Worm (Caenorhabditis elegans) whole organism, L1 larva: Measurements from ENCODE around the gene Y43F8B.23.

ENCODE experiments used
- C34B4.2 ChIP-seq: sonication (generic microtip); optimal IDR thresholded peaks from 2 replicates; lab custom pipeline; 2017; ENCODE audit warnings: mild to moderate bottlenecking, missing genetic modification characterization, missing compliant biosample characterization
- aha-1 ChIP-seq: fragments of 150-350 bp; optimal IDR thresholded peaks from 2 replicates; lab custom pipeline; 2014; ENCODE audit warnings: missing biosample characterization, missing genetic modification characterization
- alr-1 ChIP-seq: fragments of 200-800 bp; sonication (Bioruptor generic); optimal IDR thresholded peaks from 2 replicates; lab custom pipeline; 2018; ENCODE audit warnings: borderline replicate concordance, mild to moderate bottlenecking, missing genetic modification characterization, missing compliant biosample characterization
- aly-2 ChIP-seq: fragments of 150-350 bp; optimal IDR thresholded peaks from 2 replicates; lab custom pipeline; 2014; ENCODE audit warnings: missing biosample characterization, missing genetic modification characterization
- ama-1 ChIP-seq: fragments of 150-350 bp; optimal IDR thresholded peaks from 2 replicates; lab custom pipeline; 2014
- ceh-63 ChIP-seq: fragments of 200-800 bp; sonication (Bioruptor generic); optimal IDR thresholded peaks from 2 replicates; lab custom pipeline; 2018; ENCODE audit warnings: mild to moderate bottlenecking, missing genetic modification characterization, missing compliant biosample characterization
- ceh-8 ChIP-seq: fragments of 200-800 bp; sonication (Bioruptor generic); optimal IDR thresholded peaks from 2 replicates; lab custom pipeline; 2018; ENCODE audit warnings: mild to moderate bottlenecking, missing genetic modification characterization, moderate library complexity, missing compliant biosample characterization
- ceh-90 ChIP-seq: sonication (generic microtip); optimal IDR thresholded peaks from 2 replicates; lab custom pipeline; 2016; ENCODE audit warnings: missing genetic modification characterization, missing compliant biosample characterization
- dpl-1 ChIP-seq, 3 experiments: fragments of 150-350 bp in 2 of 3; sonication (generic microtip) in 1 of 3; optimal IDR thresholded peaks; 2 replicates each; lab custom pipeline; 2014 to 2017; ENCODE audit warnings: missing biosample characterization in 3 of 3, missing genetic modification characterization in 3 of 3, missing genetic modification reagents in 3 of 3
- efl-1 ChIP-seq, 4 experiments: fragments of 150-350 bp; optimal IDR thresholded peaks in 3 of 4; peaks in 1 of 4; 1 replicate in 1 of 4; 2 replicates in 3 of 4; lab custom pipeline; 2014; ENCODE audit warnings: missing biosample characterization in 2 of 4, missing genetic modification characterization in 2 of 4, missing genetic modification reagents in 2 of 4
- efl-3 ChIP-seq: fragments of 200-800 bp; sonication (Bioruptor generic); optimal IDR thresholded peaks from 2 replicates; lab custom pipeline; 2018; ENCODE audit warnings: mild to moderate bottlenecking, missing genetic modification characterization, missing compliant biosample characterization
- elt-2 ChIP-seq: sonication (generic microtip); optimal IDR thresholded peaks from 2 replicates; lab custom pipeline; 2016; ENCODE audit warnings: missing genetic modification characterization, mild to moderate bottlenecking, inconsistent platforms, missing compliant biosample characterization, missing genetic modification reagents
- ets-5 ChIP-seq: fragments of 200-800 bp; sonication (Bioruptor generic); IDR thresholded peaks from 2 replicates; pipeline ENCODE4 v1.3.6; 2022; ENCODE audit warnings: missing genetic modification characterization, missing compliant biosample characterization
- fkh-10 ChIP-seq: sonication (generic microtip); optimal IDR thresholded peaks from 2 replicates; lab custom pipeline; 2017; ENCODE audit warnings: missing biosample characterization, missing genetic modification reagents, missing genetic modification characterization
- fkh-8 ChIP-seq: sonication (generic microtip); optimal IDR thresholded peaks from 2 replicates; lab custom pipeline; 2016; ENCODE audit warnings: mild to moderate bottlenecking, missing genetic modification characterization, missing compliant biosample characterization
- fos-1 ChIP-seq: fragments of 150-350 bp; optimal IDR thresholded peaks from 2 replicates; lab custom pipeline; 2014; ENCODE audit warnings: missing biosample characterization, missing genetic modification characterization
- hlh-4 ChIP-seq: sonication (generic microtip); optimal IDR thresholded peaks from 2 replicates; lab custom pipeline; 2016; ENCODE audit warnings: mild to moderate bottlenecking, missing genetic modification characterization, missing compliant biosample characterization
- irx-1 ChIP-seq: sonication (generic microtip); optimal IDR thresholded peaks from 2 replicates; lab custom pipeline; 2016; ENCODE audit warnings: missing genetic modification characterization, missing compliant biosample characterization
- lin-13 ChIP-seq: fragments of 150-350 bp; optimal IDR thresholded peaks from 2 replicates; lab custom pipeline; 2014; ENCODE audit warnings: missing biosample characterization, missing genetic modification reagents, missing genetic modification characterization
- lin-35 ChIP-seq, 2 experiments: fragments of 150-350 bp; optimal IDR thresholded peaks; 2 replicates each; lab custom pipeline; 2014; ENCODE audit warnings: missing biosample characterization in 2 of 2, missing genetic modification characterization in 2 of 2, missing genetic modification reagents in 2 of 2
- lsy-2 ChIP-seq, 2 experiments: fragments of 150-350 bp; optimal IDR thresholded peaks; 2 replicates each; lab custom pipeline; 2014; ENCODE audit warnings: missing biosample characterization in 2 of 2, missing genetic modification characterization in 2 of 2
- mdl-1 ChIP-seq, 2 experiments: fragments of 150-350 bp; optimal IDR thresholded peaks; 2 replicates each; lab custom pipeline; 2014 to 2017; ENCODE audit warnings: missing biosample characterization in 2 of 2, missing genetic modification characterization in 2 of 2, inconsistent platforms in 1 of 2
- mef-2 ChIP-seq: fragments of 150-350 bp; optimal IDR thresholded peaks from 2 replicates; lab custom pipeline; 2014; ENCODE audit warnings: missing biosample characterization, missing genetic modification characterization
- nhr-12 ChIP-seq: sonication (generic microtip); optimal IDR thresholded peaks from 2 replicates; lab custom pipeline; 2017; ENCODE audit warnings: missing biosample characterization, missing genetic modification characterization
- nhr-76 ChIP-seq: sonication (generic microtip); optimal IDR thresholded peaks from 2 replicates; lab custom pipeline; 2017; ENCODE audit warnings: missing biosample characterization, missing genetic modification characterization
- nhr-77 ChIP-seq: fragments of 150-350 bp; optimal IDR thresholded peaks from 2 replicates; lab custom pipeline; 2014; ENCODE audit warnings: missing biosample characterization, missing genetic modification characterization
- nhr-84 ChIP-seq: sonication (generic microtip); optimal IDR thresholded peaks from 2 replicates; lab custom pipeline; 2017; ENCODE audit warnings: missing biosample characterization, missing genetic modification characterization
- nhr-85 ChIP-seq: sonication (generic microtip); peaks from one replicate; lab custom pipeline; 2016; ENCODE audit warnings: missing genetic modification characterization, inconsistent platforms, missing compliant biosample characterization
- pqm-1 ChIP-seq: sonication (generic microtip); optimal IDR thresholded peaks from 3 replicates; lab custom pipeline; 2017; ENCODE audit warnings: missing biosample characterization, missing genetic modification characterization
- rnt-1 ChIP-seq: sonication (generic microtip); optimal IDR thresholded peaks from 2 replicates; lab custom pipeline; 2016; ENCODE audit warnings: mild to moderate bottlenecking, missing genetic modification characterization, moderate library complexity, missing compliant biosample characterization
- skn-1 ChIP-seq: fragments of 150-350 bp; optimal IDR thresholded peaks from 2 replicates; lab custom pipeline; 2014; ENCODE audit warnings: missing biosample characterization, missing genetic modification characterization
- snu-23 ChIP-seq: sonication (generic microtip); optimal IDR thresholded peaks from 2 replicates; lab custom pipeline; 2016; ENCODE audit warnings: missing genetic modification characterization, missing compliant biosample characterization
- sptf-1 ChIP-seq: fragments of 150-350 bp; optimal IDR thresholded peaks from 2 replicates; lab custom pipeline; 2014; ENCODE audit warnings: missing biosample characterization, missing genetic modification characterization
- sup-37 ChIP-seq: fragments of 200-800 bp; sonication (Bioruptor generic); optimal IDR thresholded peaks from 2 replicates; lab custom pipeline; 2018; ENCODE audit warnings: mild to moderate bottlenecking, missing genetic modification characterization, missing compliant biosample characterization
- tbx-2 ChIP-seq: sonication (generic microtip); optimal IDR thresholded peaks from 2 replicates; lab custom pipeline; 2016; ENCODE audit warnings: missing genetic modification characterization, missing compliant biosample characterization
- unc-30 ChIP-seq: sonication (generic microtip); optimal IDR thresholded peaks from 2 replicates; lab custom pipeline; 2017; ENCODE audit warnings: missing biosample characterization, missing genetic modification characterization
- vab-15 ChIP-seq: sonication (generic microtip); optimal IDR thresholded peaks from 2 replicates; lab custom pipeline; 2017; ENCODE audit warnings: missing genotype, mild to moderate bottlenecking, missing genetic modification characterization, missing compliant biosample characterization
- zip-4 ChIP-seq: fragments of 200-800 bp; sonication (Bioruptor generic); optimal IDR thresholded peaks from 2 replicates; lab custom pipeline; 2018; ENCODE audit warnings: mild to moderate bottlenecking, missing genetic modification characterization, moderate library complexity, missing compliant biosample characterization

Y43F8B.23 gene

ce11 chrV:19462020-19462419 lies 5.4 kb downstream of the Y43F8B.23 start, which contains the start of gene Y43F8B.15:
TSS of gene Y43F8B.15 (minus strand) at chrV:19462120.
- TF ChIP-seq ceh-8 (GFP tag; lab: Kevin White, UChicago) = no peak
- TF ChIP-seq ceh-63 (GFP tag; lab: Kevin White, UChicago) = no peak
- no peak for TF ChIP-seq pqm-1 (tag; lab: Kevin White, UChicago)
- no peak for TF ChIP-seq C34B4.2 (tag; lab: Kevin White, UChicago)
- no peak for TF ChIP-seq nhr-77 (tag; lab: Kevin White, UChicago)
- no peak for TF ChIP-seq nhr-84 (tag; lab: Kevin White, UChicago)
- no peak for TF ChIP-seq zip-4 (GFP tag; lab: Kevin White, UChicago)
- TF ChIP-seq nhr-85 (tag; lab: Kevin White, UChicago) = no peak
- no peak for TF ChIP-seq aha-1 (tag; lab: Kevin White, UChicago)
- TF ChIP-seq sup-37 (GFP tag; lab: Kevin White, UChicago) = no peak
- TF ChIP-seq skn-1 (tag; lab: Kevin White, UChicago) = no peak
- no peak for TF ChIP-seq lsy-2 (tag; optimal IDR thresholded peaks at IDR 0.05; lab: Kevin White, UChicago)
- TF ChIP-seq fos-1 (tag; lab: Kevin White, UChicago) = no peak
- TF ChIP-seq efl-3 = no peak
- TF ChIP-seq sptf-1 = no peak
- no peak for TF ChIP-seq efl-1 (optimal IDR thresholded peaks at IDR 0.05; lab: Kevin White, UChicago)
- TF ChIP-seq efl-1 (GFP tag; optimal IDR thresholded peaks at IDR 0.05 in 1 of 2; lab: Kevin White, UChicago) = no peak

- no peak for TF ChIP-seq aha-1 (tag; lab: Kevin White, UChicago)
- TF ChIP-seq efl-1 (optimal IDR thresholded peaks at IDR 0.05; lab: Kevin White, UChicago) = no peak
- TF ChIP-seq efl-1 (GFP tag; optimal IDR thresholded peaks at IDR 0.05 in 1 of 2; lab: Kevin White, UChicago) = peak in 1 of 2 experiments; percentile 52
- TF ChIP-seq ceh-8 (GFP tag; lab: Kevin White, UChicago) = no peak
Measured at ce11 chrV:19457120-19457519, 10.3 kb downstream of the Y43F8B.23 start, which contains the start of gene Y43F8B.24. TSS of gene Y43F8B.24 (plus strand) at chrV:19457420.

ce11 chrV:19455650-19456049 lies 11.8 kb downstream of the Y43F8B.23 start, which contains the start of the genes Y43F8B.13 and Y43F8B.14:
TSS of gene Y43F8B.13 (plus strand) at chrV:19455950.
TSS of gene Y43F8B.14 (minus strand) at chrV:19455971.
- no peak for TF ChIP-seq rnt-1 (tag; lab: Kevin White, UChicago)
- no peak for TF ChIP-seq ama-1 (lab: Kevin White, UChicago)
- no peak for TF ChIP-seq lin-13 (GFP tag; lab: Kevin White, UChicago)
- TF ChIP-seq vab-15 (tag; lab: Kevin White, UChicago) = no peak
- no peak for TF ChIP-seq dpl-1 (GFP tag; optimal IDR thresholded peaks at IDR 0.05; lab: Kevin White, UChicago)
- no peak for TF ChIP-seq nhr-85 (tag; lab: Kevin White, UChicago)
- no peak for TF ChIP-seq ceh-8 (GFP tag; lab: Kevin White, UChicago)
- TF ChIP-seq hlh-4 = no peak
- TF ChIP-seq lin-35 (GFP tag; optimal IDR thresholded peaks at IDR 0.05; lab: Kevin White, UChicago) = no peak
- TF ChIP-seq irx-1 (tag; lab: Kevin White, UChicago) = no peak
- no peak for TF ChIP-seq efl-3
- no peak for TF ChIP-seq elt-2
- TF ChIP-seq nhr-12 (tag; lab: Kevin White, UChicago) = no peak
- TF ChIP-seq fkh-8 (tag; lab: Kevin White, UChicago) = no peak
- no peak for TF ChIP-seq nhr-76 (tag; lab: Kevin White, UChicago)
- TF ChIP-seq, all 84 proteins: peak for 0

- TF ChIP-seq hlh-4 = no peak
- TF ChIP-seq tbx-2 (tag; lab: Kevin White, UChicago) = no peak
Measured at ce11 chrV:19449544-19449943, 17.9 kb downstream of the Y43F8B.23 start, which contains the start of gene M04C3.5. TSS of gene M04C3.5 (plus strand) at chrV:19449733.

ce11 chrV:19448805-19449204 lies 18.6 kb downstream of the Y43F8B.23 start, which contains the start of gene M04C3.2:
TSS of gene M04C3.2 (minus strand) at chrV:19448905.
- no peak for TF ChIP-seq alr-1 (tag; lab: Kevin White, UChicago)
- TF ChIP-seq ets-5 (GFP tag; lab: Robert Waterston, UW) = no peak
- TF ChIP-seq mdl-1 (tag; optimal IDR thresholded peaks at IDR 0.05; lab: Kevin White, UChicago) = no peak
- no peak for TF ChIP-seq aly-2 (tag; lab: Kevin White, UChicago)
- TF ChIP-seq ceh-8 (GFP tag; lab: Kevin White, UChicago) = no peak
- TF ChIP-seq elt-2 = no peak
- TF ChIP-seq nhr-12 (tag; lab: Kevin White, UChicago) = no peak
- no peak for TF ChIP-seq mef-2 (tag; lab: Kevin White, UChicago)
- TF ChIP-seq aha-1 (tag; lab: Kevin White, UChicago) = no peak
- TF ChIP-seq pqm-1 (tag; lab: Kevin White, UChicago) = no peak
- no peak for TF ChIP-seq ceh-63 (GFP tag; lab: Kevin White, UChicago)
- TF ChIP-seq tbx-2 (tag; lab: Kevin White, UChicago) = no peak
- no peak for TF ChIP-seq unc-30 (tag; lab: Kevin White, UChicago)
- TF ChIP-seq efl-1 (optimal IDR thresholded peaks at IDR 0.05; lab: Kevin White, UChicago) = no peak
- no peak for TF ChIP-seq efl-1 (GFP tag; optimal IDR thresholded peaks at IDR 0.05 in 1 of 2; lab: Kevin White, UChicago)
- no peak for TF ChIP-seq fkh-10 (GFP tag; lab: Kevin White, UChicago)
- no peak for TF ChIP-seq lin-13 (GFP tag; lab: Kevin White, UChicago)
- no peak for TF ChIP-seq efl-3
- no peak for TF ChIP-seq snu-23
- TF ChIP-seq ceh-90 = no peak
